Fruit fly (Drosophila melanogaster): ENCODE data around the gene Cyp305a1.

Cyp305a1 gene

DNA sequence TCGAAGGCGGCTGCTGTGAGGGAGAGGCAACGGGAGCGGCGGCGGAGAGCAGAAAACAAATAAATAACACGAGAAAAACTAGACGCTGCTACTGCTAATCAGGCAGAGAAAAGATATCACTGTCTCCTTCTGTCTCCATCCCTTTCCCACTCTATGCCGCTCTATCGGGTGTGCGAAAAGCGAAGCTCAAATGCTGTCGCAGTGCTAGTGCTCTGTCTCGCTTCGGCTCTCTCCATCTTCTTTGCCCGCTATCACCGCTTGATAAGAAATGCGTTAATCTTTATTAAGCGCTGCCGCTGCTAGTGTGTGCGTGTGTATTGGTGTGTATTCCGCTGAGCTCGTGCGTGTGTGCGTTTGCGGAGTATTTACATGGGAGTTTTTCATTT, 21.5 kb downstream of the Cyp305a1 start (continued):
- peak; percentile 13 for TF ChIP-seq schlank (tag; optimal IDR thresholded peaks at IDR 0.05)
- no peak for TF ChIP-seq gce (GFP tag; IDR thresholded peaks at IDR 0.05)
- no peak for TF ChIP-seq NC2β (GFP tag; optimal IDR thresholded peaks at IDR 0.05)
- TF ChIP-seq Atf-2 (GFP tag; optimal IDR thresholded peaks at IDR 0.05), result no peak
- no peak for TF ChIP-seq CG18764 (GFP tag; optimal IDR thresholded peaks at IDR 0.05)
- no peak for TF ChIP-seq psq (GFP tag; optimal IDR thresholded peaks at IDR 0.05)
- no peak for TF ChIP-seq CG13123 (GFP tag; optimal IDR thresholded peaks at IDR 0.05)
- peak; percentile 38 for TF ChIP-seq CG12219 (GFP tag; optimal IDR thresholded peaks at IDR 0.05)
- no peak for TF ChIP-seq fd102C (GFP tag; optimal IDR thresholded peaks at IDR 0.05)
- TF ChIP-seq lab (GFP tag; optimal IDR thresholded peaks at IDR 0.05), result no peak
- TF ChIP-seq CG3847 (GFP tag; IDR thresholded peaks at IDR 0.05), result no peak
- TF ChIP-seq Abd-B (GFP tag; optimal IDR thresholded peaks at IDR 0.05), result peak; percentile 35
- TF ChIP-seq scrt (GFP tag; optimal IDR thresholded peaks at IDR 0.05), result peak; percentile 5
- peak; percentile 84 for TF ChIP-seq CG10543 (GFP tag; optimal IDR thresholded peaks at IDR 0.05)
- no peak for TF ChIP-seq CG17912 (GFP tag; optimal IDR thresholded peaks at IDR 0.05)
- no peak for TF ChIP-seq sqz (GFP tag; optimal IDR thresholded peaks at IDR 0.05)
- TF ChIP-seq CG17568 (GFP tag; optimal IDR thresholded peaks at IDR 0.05), result peak; percentile 19
- TF ChIP-seq CG3726 (GFP tag; IDR thresholded peaks at IDR 0.05), result no peak
- peak; percentile 15 for TF ChIP-seq CG17385 (GFP tag; optimal IDR thresholded peaks at IDR 0.05)
- TF ChIP-seq Six4 (GFP tag; optimal IDR thresholded peaks at IDR 0.05), result no peak
- no peak for TF ChIP-seq CG2199 (GFP tag; IDR thresholded peaks at IDR 0.05)
- TF ChIP-seq CG6175 (GFP tag; IDR thresholded peaks at IDR 0.05), result no peak
- TF ChIP-seq dm (GFP tag; optimal IDR thresholded peaks at IDR 0.05), result no peak
- no peak for TF ChIP-seq sob (GFP tag; IDR thresholded peaks at IDR 0.05)
- TF ChIP-seq CG4707 (GFP tag; optimal IDR thresholded peaks at IDR 0.05), result peak; percentile 32
- TF ChIP-seq cg (GFP tag; optimal IDR thresholded peaks at IDR 0.05), result peak; percentile 92
- TF ChIP-seq CG12155 (GFP tag; optimal IDR thresholded peaks at IDR 0.05), result no peak
- TF ChIP-seq ken (GFP tag; IDR thresholded peaks at IDR 0.05), result no peak; the same call in 2 of the 3 replicates
- TF ChIP-seq twi (tag; optimal IDR thresholded peaks at IDR 0.05), result no peak
- TF ChIP-seq CG8478 (optimal IDR thresholded peaks at IDR 0.05), result no peak
- TF ChIP-seq ro (GFP tag; IDR thresholded peaks at IDR 0.05), result no peak
- no peak for TF ChIP-seq Lhr (GFP tag; optimal IDR thresholded peaks at IDR 0.05)
- TF ChIP-seq CG11723 (GFP tag; optimal IDR thresholded peaks at IDR 0.05), result no peak
- TF ChIP-seq CG13424 (tag; optimal IDR thresholded peaks at IDR 0.05), result no peak
- TF ChIP-seq mld (GFP tag; IDR thresholded peaks at IDR 0.05; ENCODE audit: partially characterized antibody), result no peak
- TF ChIP-seq mam (GFP tag; optimal IDR thresholded peaks at IDR 0.05), result no peak
- no peak for TF ChIP-seq ems (GFP tag; optimal IDR thresholded peaks at IDR 0.05)
- TF ChIP-seq emc (GFP tag; optimal IDR thresholded peaks at IDR 0.05), result no peak
- no peak for TF ChIP-seq Neu2 (GFP tag; optimal IDR thresholded peaks at IDR 0.05; ENCODE audit: borderline replicate concordance)
- TF ChIP-seq CG6689 (GFP tag; IDR thresholded peaks at IDR 0.05), result 0 out of 2 replicates have a peak, but pooled peaks have one; percentile 4
- TF ChIP-seq CG15269 (tag; optimal IDR thresholded peaks at IDR 0.05), result no peak
- no peak for TF ChIP-seq Asciz (GFP tag; optimal IDR thresholded peaks at IDR 0.05)
- no peak for TF ChIP-seq ewg (GFP tag; optimal IDR thresholded peaks at IDR 0.05)
- no peak for TF ChIP-seq CG10565 (GFP tag; optimal IDR thresholded peaks at IDR 0.05)
- no peak for TF ChIP-seq lov (optimal IDR thresholded peaks at IDR 0.05)
- TF ChIP-seq lov (GFP tag; IDR thresholded peaks at IDR 0.05), result peak; percentile 76; the same call in 2 of the 3 replicates
- TF ChIP-seq Mad (GFP tag; optimal IDR thresholded peaks at IDR 0.05), result no peak
- peak; percentile 33 to 85 for TF ChIP-seq Trl (optimal IDR thresholded peaks at IDR 0.05)
- TF ChIP-seq Trl (GFP tag; optimal IDR thresholded peaks at IDR 0.05), result no peak
- TF ChIP-seq Hey (tag; optimal IDR thresholded peaks at IDR 0.05), result no peak
- TF ChIP-seq CG10366 (GFP tag; IDR thresholded peaks at IDR 0.05), result no peak
- no peak for TF ChIP-seq gcm2 (GFP tag; optimal IDR thresholded peaks at IDR 0.05)
- TF ChIP-seq Aef1 (GFP tag; IDR thresholded peaks at IDR 0.05), result no peak
